Worm (Caenorhabditis elegans) whole organism, L3 larva: Measurements from ENCODE around the gene nlp-14.

ENCODE experiments used
- R02D3.7 ChIP-seq: fragments of 150-350 bp; optimal IDR thresholded peaks from 2 replicates; lab custom pipeline; 2014; ENCODE audit warnings: missing biosample characterization, missing genetic modification characterization
- ama-1 ChIP-seq: fragments of 150-350 bp; optimal IDR thresholded peaks from 2 replicates; lab custom pipeline; 2018
- jun-1 ChIP-seq: fragments of 150-350 bp; optimal IDR thresholded peaks from 2 replicates; lab custom pipeline; 2014; ENCODE audit warnings: missing biosample characterization, missing genetic modification reagents, missing genetic modification characterization
- lin-15B ChIP-seq: fragments of 150-350 bp; optimal IDR thresholded peaks from 2 replicates; lab custom pipeline; 2014; ENCODE audit warnings: missing biosample characterization, missing genetic modification characterization
- nfya-1 ChIP-seq: sonication (generic microtip); optimal IDR thresholded peaks from 2 replicates; lab custom pipeline; 2017; ENCODE audit warnings: missing genetic modification characterization, mild to moderate bottlenecking, missing compliant biosample characterization, antibody characterized with exemption, moderate library complexity; ENCODE audit not compliant: insufficient read depth
- nhr-12 ChIP-seq: fragments of 150-350 bp; optimal IDR thresholded peaks from 2 replicates; lab custom pipeline; 2014; ENCODE audit warnings: missing biosample characterization, missing genetic modification characterization
- nhr-25 ChIP-seq: sonication (generic microtip); optimal IDR thresholded peaks from 2 replicates; lab custom pipeline; 2017; ENCODE audit warnings: missing biosample characterization, missing genetic modification characterization
- nhr-67 ChIP-seq: fragments of 150-350 bp; optimal IDR thresholded peaks from 2 replicates; lab custom pipeline; 2014; ENCODE audit warnings: missing biosample characterization, missing genetic modification characterization
- nhr-76 ChIP-seq: fragments of 150-350 bp; sonication (generic microtip); optimal IDR thresholded peaks from 5 replicates; lab custom pipeline; 2014; ENCODE audit warnings: missing biosample characterization, missing genetic modification characterization
- unc-39 ChIP-seq: sonication (generic microtip); optimal IDR thresholded peaks from 4 replicates; lab custom pipeline; 2017; ENCODE audit warnings: missing biosample characterization, missing genetic modification characterization
- zag-1 ChIP-seq: fragments of 150-350 bp; optimal IDR thresholded peaks from 2 replicates; lab custom pipeline; 2014; ENCODE audit warnings: missing biosample characterization, missing genetic modification characterization

ce11 chrX:8892808-8893207 is 26.4 kb downstream of the nlp-14 start, which contains the start of gene C13E3.1:
- TF ChIP-seq nhr-76 (tag; lab: Kevin White, UChicago) (no peak), unc-39 (tag; lab: Kevin White, UChicago) (no peak), nfya-1 (tag; lab: Kevin White, UChicago) (no peak), R02D3.7 (tag; lab: Kevin White, UChicago) (no peak), jun-1 (no peak), ama-1 (lab: Kevin White, UChicago) (no peak), lin-15B (tag; lab: Kevin White, UChicago) (no peak), nhr-12 (tag; lab: Kevin White, UChicago) (no peak), nhr-67 (tag; lab: Kevin White, UChicago) (no peak), nhr-25 (tag; lab: Kevin White, UChicago) (no peak), zag-1 (tag; lab: Kevin White, UChicago) (no peak)
